Fruit fly (Drosophila melanogaster): ENCODE results near the gene CG43074.
A peak's percentile ranks its signal among the peaks of the same experiment; 100 is the strongest.

CG43074 gene

dm6 chr3L:3436838-3437663 lies 47.4 kb downstream of the CG43074 start (continued):
- TF ChIP-seq CG18011 (GFP tag; optimal IDR thresholded peaks at IDR 0.05) (no peak), tll (GFP tag; optimal IDR thresholded peaks at IDR 0.05) (no peak), dmrt99B (tag; optimal IDR thresholded peaks at IDR 0.05) (peak; percentile 76), fd102C (GFP tag; optimal IDR thresholded peaks at IDR 0.05) (no peak), CG10147 (GFP tag; optimal IDR thresholded peaks at IDR 0.05) (peak; percentile 24), nerfin-2 (GFP tag; IDR thresholded peaks at IDR 0.05; ENCODE audit: partially characterized antibody) (no peak), CG3838 (GFP tag; optimal IDR thresholded peaks at IDR 0.05) (no peak), CG4282 (GFP tag; optimal IDR thresholded peaks at IDR 0.05) (no peak), CG14441 (GFP tag; IDR thresholded peaks at IDR 0.05) (no peak), zfh1 (GFP tag; IDR thresholded peaks at IDR 0.05) (no peak), CG14667 (GFP tag; IDR thresholded peaks at IDR 0.05) (0 out of 2 replicates have a peak, but pooled peaks have one; percentile 36), Dad (GFP tag; optimal IDR thresholded peaks at IDR 0.05) (no peak), Aef1 (GFP tag; IDR thresholded peaks at IDR 0.05) (0 out of 3 replicates have a peak, but pooled peaks have one; percentile 16), mirr (GFP tag; optimal IDR thresholded peaks at IDR 0.05) (peak; percentile 68), da (GFP tag; optimal IDR thresholded peaks at IDR 0.05) (no peak), esg (GFP tag; conservative IDR thresholded peaks at IDR 0.05) (peak; percentile 53; the same call in 1 of the 2 replicates), dati (GFP tag; IDR thresholded peaks at IDR 0.05) (no peak), CG7928 (GFP tag; optimal IDR thresholded peaks at IDR 0.05) (no peak), CG6254 (GFP tag; optimal IDR thresholded peaks at IDR 0.05) (no peak), mld (GFP tag; IDR thresholded peaks at IDR 0.05; ENCODE audit: partially characterized antibody) (no peak), Mad (GFP tag; optimal IDR thresholded peaks at IDR 0.05) (no peak), CG5180 (GFP tag; optimal IDR thresholded peaks at IDR 0.05) (no peak), CG1832 (GFP tag; optimal IDR thresholded peaks at IDR 0.05) (no peak), lov (optimal IDR thresholded peaks at IDR 0.05) (no peak), lov (GFP tag; IDR thresholded peaks at IDR 0.05) (no peak), CG15073 (GFP tag; optimal IDR thresholded peaks at IDR 0.05) (no peak), gsb-n (tag; optimal IDR thresholded peaks at IDR 0.05) (peak; percentile 19), CG4424 (GFP tag; optimal IDR thresholded peaks at IDR 0.05) (peak; percentile 43), Lim3 (GFP tag; IDR thresholded peaks at IDR 0.05) (no peak), hbn (GFP tag; IDR thresholded peaks at IDR 0.05; ENCODE audit: partially characterized antibody) (no peak), CG14860 (GFP tag; IDR thresholded peaks at IDR 0.05; ENCODE audit: partially characterized antibody) (no peak), HHEX (GFP tag; optimal IDR thresholded peaks at IDR 0.05) (peak; percentile 19), CG7745 (tag; optimal IDR thresholded peaks at IDR 0.05) (no peak), CG9932 (GFP tag; IDR thresholded peaks at IDR 0.05) (peak; percentile 46), CG5953 (GFP tag; IDR thresholded peaks at IDR 0.05) (no peak), Jarid2 (GFP tag; optimal IDR thresholded peaks at IDR 0.05) (peak; percentile 5), grn (GFP tag; optimal IDR thresholded peaks at IDR 0.05) (peak; percentile 39), bcd (GFP tag; optimal IDR thresholded peaks at IDR 0.05) (peak; percentile 40), CG4404 (GFP tag; IDR thresholded peaks at IDR 0.05) (no peak), CG14710 (tag; optimal IDR thresholded peaks at IDR 0.05) (peak; percentile 7), sqz (GFP tag; optimal IDR thresholded peaks at IDR 0.05) (no peak), ken (GFP tag; IDR thresholded peaks at IDR 0.05) (no peak), az2 (GFP tag; optimal IDR thresholded peaks at IDR 0.05) (peak; percentile 16), CG10321 (GFP tag; IDR thresholded peaks at IDR 0.05) (no peak), seq (GFP tag; IDR thresholded peaks at IDR 0.05) (peak; percentile 34; the same call in 1 of the 2 replicates), HmgZ (tag; optimal IDR thresholded peaks at IDR 0.05) (peak; percentile 33), dmrt11E (tag; optimal IDR thresholded peaks at IDR 0.05) (no peak), Sox102F (GFP tag; optimal IDR thresholded peaks at IDR 0.05) (peak; percentile 71), CG12391 (tag; optimal IDR thresholded peaks at IDR 0.05) (peak; percentile 71)
